Fruit fly (Drosophila melanogaster): Measurements from ENCODE around the gene Nin.

Nin gene

DNA sequence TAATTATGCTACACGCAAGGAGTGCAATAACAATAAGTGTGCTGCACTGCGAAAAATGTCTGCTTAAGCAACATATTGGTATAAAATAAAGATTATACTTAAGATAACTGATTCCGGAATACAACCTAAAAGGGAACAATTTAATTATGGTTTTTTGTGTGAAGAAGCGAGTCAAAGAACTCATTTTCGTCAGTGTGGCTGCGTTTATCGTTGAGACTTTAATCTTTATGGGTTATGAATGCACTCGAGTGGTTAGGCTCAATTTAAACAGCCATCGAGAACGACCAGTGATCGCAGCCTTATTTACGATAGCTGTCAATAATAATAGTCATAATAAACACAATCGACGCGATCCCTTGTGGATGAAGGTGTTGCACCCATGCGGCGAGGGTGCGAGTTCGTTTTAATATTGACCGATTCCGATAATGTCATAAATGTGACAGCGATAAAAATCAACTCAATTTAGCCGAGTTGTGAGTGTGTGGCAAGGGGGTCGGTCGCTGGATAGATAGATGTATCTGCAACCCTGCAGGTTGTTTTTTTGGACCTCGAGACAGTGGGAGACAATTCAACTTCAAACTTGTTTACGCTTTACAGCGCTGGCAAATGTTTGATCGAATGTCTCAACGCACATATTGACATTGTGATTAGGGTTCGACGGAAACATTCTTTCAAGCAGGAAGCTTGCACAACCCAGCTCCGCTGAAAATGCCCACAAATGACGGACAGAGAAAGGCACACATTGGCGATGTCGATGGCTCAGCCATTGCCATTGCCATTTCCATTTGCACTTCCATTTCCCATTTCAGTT lies 22.1 kb downstream of the Nin start:
- TF ChIP-seq ttk (optimal IDR thresholded peaks at IDR 0.05) (no peak), psq (optimal IDR thresholded peaks at IDR 0.05) (no peak), Sin3A (optimal IDR thresholded peaks at IDR 0.05) (no peak), Myc (optimal IDR thresholded peaks at IDR 0.05) (no peak), h (optimal IDR thresholded peaks at IDR 0.05) (no peak), insv (optimal IDR thresholded peaks at IDR 0.05) (no peak)

DNA sequence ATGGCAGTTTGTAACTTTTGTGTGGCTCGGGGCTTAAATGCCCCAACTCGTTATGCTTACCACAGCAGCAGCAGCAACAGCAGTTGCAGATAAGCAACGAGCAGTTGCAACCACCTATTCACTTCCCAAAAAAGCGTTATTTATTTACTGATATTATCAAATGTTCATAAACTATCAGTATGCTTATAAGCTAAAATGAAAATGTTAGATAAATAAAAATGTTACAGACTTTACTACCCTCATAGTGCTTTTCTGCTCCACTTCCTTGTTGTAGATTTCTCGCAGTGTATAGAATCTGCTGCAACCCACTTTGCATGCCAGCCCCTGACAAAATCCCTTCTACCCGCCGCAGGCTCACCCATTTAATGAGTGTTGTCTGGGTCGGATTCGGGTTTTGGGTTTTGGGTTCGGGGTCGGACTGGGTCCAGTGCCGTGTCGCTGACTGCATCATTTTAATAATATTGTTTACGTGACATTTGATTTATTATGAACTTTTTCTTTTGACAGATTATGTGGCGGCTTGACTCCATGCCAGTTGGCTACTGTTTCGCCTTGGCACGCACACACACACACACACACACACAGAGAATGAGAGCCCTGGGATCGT lies 24.1 kb downstream of the Nin start:
- TF ChIP-seq Myc (optimal IDR thresholded peaks at IDR 0.05) (no peak), ttk (optimal IDR thresholded peaks at IDR 0.05) (no peak), psq (optimal IDR thresholded peaks at IDR 0.05) (no peak), insv (optimal IDR thresholded peaks at IDR 0.05) (no peak), h (optimal IDR thresholded peaks at IDR 0.05) (no peak), Sin3A (optimal IDR thresholded peaks at IDR 0.05) (no peak)

DNA sequence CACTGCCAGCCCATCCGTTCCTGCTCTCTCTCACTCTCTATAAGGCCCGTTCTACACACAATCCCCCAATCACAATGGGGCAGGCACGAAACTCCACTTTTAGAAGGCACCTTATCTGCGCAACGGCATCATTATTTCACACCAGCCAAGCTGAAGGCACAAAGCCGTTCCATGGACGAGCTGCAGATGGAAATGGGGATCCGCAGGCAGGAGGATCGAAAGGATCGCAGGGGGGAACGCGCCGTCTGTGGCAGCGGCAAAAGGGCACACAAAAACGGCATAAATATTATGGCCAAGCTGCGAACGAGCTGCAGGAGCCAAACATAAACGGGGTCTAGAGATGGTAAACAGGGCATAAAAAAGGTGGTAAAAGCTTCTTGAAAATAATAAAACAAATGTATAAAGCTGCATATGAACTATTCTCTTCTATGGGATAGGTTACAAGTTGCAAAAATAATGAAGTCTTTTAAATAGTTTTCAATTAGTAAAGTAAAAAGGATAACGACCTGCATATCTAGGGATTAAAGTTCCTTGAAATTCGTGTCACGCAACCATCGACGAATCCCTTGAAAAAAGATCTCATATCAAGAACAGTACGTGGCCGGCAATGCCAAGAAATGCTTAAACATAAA lies 25.8 kb downstream of the Nin start:
- TF ChIP-seq h (optimal IDR thresholded peaks at IDR 0.05) (no peak), Sin3A (optimal IDR thresholded peaks at IDR 0.05) (no peak), Myc (optimal IDR thresholded peaks at IDR 0.05) (no peak), psq (optimal IDR thresholded peaks at IDR 0.05) (no peak), ttk (optimal IDR thresholded peaks at IDR 0.05) (no peak), insv (optimal IDR thresholded peaks at IDR 0.05) (no peak)

DNA sequence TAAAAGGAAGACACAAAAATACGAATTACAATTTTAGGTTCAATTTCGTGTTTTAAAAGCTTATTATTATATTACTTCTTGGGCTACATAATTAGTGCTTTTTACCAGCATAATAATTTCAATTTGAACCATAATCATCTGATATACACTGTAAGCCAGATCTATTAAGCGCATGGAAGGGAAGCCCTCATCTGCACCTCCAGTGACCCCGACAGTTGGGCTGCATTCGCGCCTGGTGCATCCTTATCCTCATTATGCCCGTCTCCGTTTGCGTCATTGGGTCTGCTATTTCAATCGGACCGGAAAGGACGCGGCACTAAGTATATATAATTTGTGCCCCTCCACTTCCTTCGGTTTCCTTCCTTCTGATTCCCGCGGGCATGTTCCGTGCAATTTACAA lies 26.6 kb downstream of the Nin start:
- TF ChIP-seq ttk (optimal IDR thresholded peaks at IDR 0.05) (no peak), h (optimal IDR thresholded peaks at IDR 0.05) (no peak), Myc (optimal IDR thresholded peaks at IDR 0.05) (no peak), psq (optimal IDR thresholded peaks at IDR 0.05) (no peak), Sin3A (optimal IDR thresholded peaks at IDR 0.05) (no peak), insv (optimal IDR thresholded peaks at IDR 0.05) (no peak)

DNA sequence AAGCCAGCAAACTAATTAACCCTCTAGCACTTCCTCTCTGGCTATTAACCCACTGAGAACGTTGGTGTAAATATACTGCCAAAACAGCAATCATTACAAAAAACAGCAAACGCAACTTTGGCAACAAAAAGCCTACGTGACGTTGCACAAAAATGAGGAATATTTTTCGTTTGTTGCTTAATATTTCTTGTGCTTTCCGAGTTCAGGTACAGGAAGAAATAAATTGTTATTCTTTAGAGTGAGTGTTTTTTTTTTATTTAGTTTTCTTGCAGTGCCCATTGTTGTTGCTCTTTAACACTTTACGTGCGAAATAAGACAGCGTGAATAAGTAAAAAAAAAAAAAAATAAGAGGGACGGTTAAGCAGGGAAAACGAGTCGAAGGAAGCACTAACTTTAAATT lies 27.2 kb downstream of the Nin start:
- TF ChIP-seq Myc (optimal IDR thresholded peaks at IDR 0.05) (no peak), insv (optimal IDR thresholded peaks at IDR 0.05) (no peak), psq (optimal IDR thresholded peaks at IDR 0.05) (no peak), Sin3A (optimal IDR thresholded peaks at IDR 0.05) (no peak), ttk (optimal IDR thresholded peaks at IDR 0.05) (no peak), h (optimal IDR thresholded peaks at IDR 0.05) (no peak)

DNA sequence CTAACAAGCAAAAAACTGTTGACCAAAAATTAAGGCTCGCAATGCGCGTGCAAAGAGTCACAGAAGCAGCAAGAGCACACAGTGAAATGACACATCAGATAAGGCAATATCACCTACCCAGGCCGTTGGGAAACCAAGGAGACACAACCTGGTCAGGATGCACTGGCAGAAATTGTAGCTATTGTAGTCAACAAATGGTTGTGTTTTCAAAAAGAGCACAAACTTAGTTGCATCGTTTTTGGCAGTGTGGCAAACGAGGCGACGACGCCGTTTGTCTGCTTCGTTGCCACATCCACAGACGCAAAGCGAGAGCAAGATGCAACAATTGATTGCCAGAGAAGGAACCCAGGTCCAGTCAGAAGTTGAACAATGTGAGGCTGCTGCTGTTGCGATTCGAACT lies 28.6 kb downstream of the Nin start:
- TF ChIP-seq ttk (optimal IDR thresholded peaks at IDR 0.05) (no peak), Myc (optimal IDR thresholded peaks at IDR 0.05) (no peak), h (optimal IDR thresholded peaks at IDR 0.05) (no peak), Sin3A (optimal IDR thresholded peaks at IDR 0.05) (no peak), insv (optimal IDR thresholded peaks at IDR 0.05) (no peak), psq (optimal IDR thresholded peaks at IDR 0.05) (no peak)

DNA sequence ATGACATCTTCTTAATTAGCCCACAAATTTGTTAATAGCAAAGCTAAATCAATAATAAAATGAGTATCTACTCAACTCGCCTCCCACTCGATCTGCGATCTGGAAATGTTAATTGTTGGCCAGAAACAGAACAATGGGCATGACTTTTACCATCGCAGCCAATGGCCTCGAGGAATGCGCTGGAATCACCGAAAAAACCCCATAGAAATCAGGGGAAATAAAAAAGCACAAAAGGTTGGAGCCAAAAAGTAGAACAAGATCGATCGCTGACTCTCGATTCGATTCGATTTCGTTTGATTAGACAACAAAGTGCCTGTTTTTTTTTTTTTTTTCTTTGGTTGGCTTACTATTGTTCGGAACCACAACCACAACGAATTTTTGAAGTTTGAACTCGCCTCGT lies 29.8 kb downstream of the Nin start:
- TF ChIP-seq h (optimal IDR thresholded peaks at IDR 0.05): no peak
- no peak for TF ChIP-seq psq (optimal IDR thresholded peaks at IDR 0.05)
- no peak for TF ChIP-seq Sin3A (optimal IDR thresholded peaks at IDR 0.05)
- no peak for TF ChIP-seq insv (optimal IDR thresholded peaks at IDR 0.05)
- TF ChIP-seq Myc (optimal IDR thresholded peaks at IDR 0.05): no peak
- TF ChIP-seq ttk (optimal IDR thresholded peaks at IDR 0.05): no peak

DNA sequence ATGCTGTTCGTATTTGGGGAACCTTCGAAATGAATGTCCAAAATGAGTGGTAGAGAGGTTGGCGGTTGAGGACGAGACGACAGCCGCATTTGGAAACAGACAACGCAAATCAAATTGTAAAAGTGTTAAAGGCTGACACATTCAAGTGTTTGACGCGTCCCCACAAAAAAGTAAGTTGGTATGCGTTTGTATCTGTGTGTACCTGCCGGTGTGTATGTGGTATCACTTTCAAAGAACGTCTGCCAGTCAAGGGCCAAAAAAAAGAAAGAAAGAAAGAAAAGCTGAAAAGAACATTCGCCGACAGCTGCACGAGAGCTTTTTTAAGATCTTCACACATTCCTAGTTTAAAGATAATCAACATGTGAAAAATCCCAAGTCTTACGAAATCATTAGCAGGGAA lies 30.5 kb downstream of the Nin start:
- TF ChIP-seq insv (optimal IDR thresholded peaks at IDR 0.05) (no peak), ttk (optimal IDR thresholded peaks at IDR 0.05) (no peak), Myc (optimal IDR thresholded peaks at IDR 0.05) (no peak), psq (optimal IDR thresholded peaks at IDR 0.05) (no peak), Sin3A (optimal IDR thresholded peaks at IDR 0.05) (no peak), h (optimal IDR thresholded peaks at IDR 0.05) (no peak)

DNA sequence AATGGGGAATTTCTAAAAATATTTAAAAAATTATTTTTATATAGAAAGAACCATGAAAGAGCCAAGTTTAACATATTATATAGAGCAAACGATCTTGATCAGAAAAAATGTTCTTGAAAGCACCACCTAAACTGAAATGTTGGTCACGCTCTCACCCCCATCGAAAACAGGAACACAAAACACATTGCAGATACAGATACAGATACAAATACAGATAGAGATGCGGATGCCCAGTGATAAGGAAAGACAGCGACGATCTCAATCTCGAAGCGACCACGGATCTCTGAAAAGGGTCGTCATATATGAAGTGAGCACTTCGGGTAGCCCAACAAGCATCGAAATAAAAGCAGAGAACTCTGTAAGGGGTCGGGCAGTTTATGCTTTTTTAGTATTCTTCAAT lies 31.0 kb downstream of the Nin start:
- TF ChIP-seq insv (optimal IDR thresholded peaks at IDR 0.05) (no peak), Myc (optimal IDR thresholded peaks at IDR 0.05) (no peak), Sin3A (optimal IDR thresholded peaks at IDR 0.05) (no peak), h (optimal IDR thresholded peaks at IDR 0.05) (no peak)

DNA sequence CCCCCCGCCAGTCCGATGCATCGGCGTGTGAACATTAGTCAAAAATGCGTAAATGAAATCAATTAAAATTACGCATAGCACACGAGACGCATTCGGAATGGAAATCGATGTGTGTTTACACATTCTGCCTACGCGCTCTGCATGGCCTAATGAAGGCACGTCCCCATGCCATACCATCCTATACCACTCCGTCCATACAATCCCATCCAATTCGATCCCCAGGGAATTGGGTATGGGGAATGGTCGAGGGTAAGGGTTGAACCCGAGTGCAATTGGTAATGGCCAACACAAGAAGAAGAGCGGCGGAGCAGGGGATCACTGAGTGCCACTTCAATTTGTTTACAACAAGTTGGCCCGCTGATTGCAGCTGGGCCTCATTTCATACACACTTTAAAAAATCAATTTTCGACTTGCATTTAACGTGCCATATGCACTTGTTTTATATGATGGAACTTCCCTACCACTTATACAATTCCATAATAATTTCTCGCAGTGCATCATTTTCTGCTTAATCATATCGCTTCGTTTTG lies 32.9 kb downstream of the Nin start:
- TF ChIP-seq insv (optimal IDR thresholded peaks at IDR 0.05) (no peak), psq (optimal IDR thresholded peaks at IDR 0.05) (no peak), Sin3A (optimal IDR thresholded peaks at IDR 0.05) (no peak), h (optimal IDR thresholded peaks at IDR 0.05) (no peak), Myc (optimal IDR thresholded peaks at IDR 0.05) (no peak), ttk (optimal IDR thresholded peaks at IDR 0.05) (no peak)

DNA sequence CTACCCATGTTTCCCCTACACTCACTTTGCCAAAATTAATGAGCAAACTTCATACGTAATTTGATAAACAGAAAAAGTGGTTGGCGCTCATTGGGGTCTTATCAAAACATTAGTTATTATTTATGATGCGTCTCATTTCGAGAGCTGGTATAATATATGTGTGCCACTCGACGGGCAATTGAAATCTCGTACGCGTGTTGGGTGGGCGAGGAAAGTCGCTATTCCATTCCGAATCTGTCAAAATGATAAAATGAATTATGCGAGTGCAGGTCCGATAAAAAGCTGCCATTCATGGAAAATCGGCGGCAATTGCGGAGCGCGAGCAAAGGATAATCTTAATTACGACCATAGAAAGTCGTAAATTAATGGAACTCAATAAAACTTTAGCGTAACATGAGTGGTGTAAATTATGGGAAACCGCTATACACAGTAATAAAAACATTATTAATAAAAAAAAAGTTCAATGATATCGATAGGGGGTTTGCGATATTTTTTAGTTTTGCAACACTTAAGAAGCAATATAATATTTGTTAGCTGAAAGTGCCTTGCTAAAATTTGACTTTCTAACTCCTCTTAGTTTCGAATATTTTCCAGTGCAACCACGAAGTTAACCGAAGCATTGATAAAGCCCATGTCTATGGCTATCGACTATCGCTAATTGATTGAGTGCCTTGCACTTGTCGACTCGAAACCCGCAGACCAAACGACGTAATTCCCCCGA lies 36.0 kb downstream of the Nin start:
- no peak for TF ChIP-seq Myc (optimal IDR thresholded peaks at IDR 0.05)
- TF ChIP-seq insv (optimal IDR thresholded peaks at IDR 0.05): no peak
- TF ChIP-seq psq (optimal IDR thresholded peaks at IDR 0.05): no peak
- no peak for TF ChIP-seq h (optimal IDR thresholded peaks at IDR 0.05)
- TF ChIP-seq Sin3A (optimal IDR thresholded peaks at IDR 0.05): no peak
- no peak for TF ChIP-seq ttk (optimal IDR thresholded peaks at IDR 0.05)
